Fruit fly (Drosophila melanogaster) whole organism, larva: ENCODE results near the gene Gfat2.

Experiments
- noc ChIP-seq: fragments of 200-800 bp; sonication (Bioruptor generic); optimal IDR thresholded peaks from 3 replicates; lab custom pipeline; 2019; ENCODE audit warnings: missing biosample characterization, mild to moderate bottlenecking, missing genetic modification characterization, moderate library complexity

The Gfat2 gene

dm6 chr3R:28291038-28291437 lies 48.5 kb downstream of the Gfat2 start, which contains the start of gene Mst98Ca:
Mst98Ca (plus strand) TSS chr3R:28291338.
- TF ChIP-seq noc (tag; lab: Kevin White, UChicago): no peak
